Fruit fly (Drosophila melanogaster) S2 (cell line): ENCODE data around the gene CG17321.

ENCODE experiments used
- CG8478 ChIP-seq: fragments of >200 bp; optimal IDR thresholded peaks from 2 replicates; lab custom pipeline; 2018
- CTCF ChIP-seq, 2 experiments: fragments of >200 bp; optimal IDR thresholded peaks; 2 replicates each; lab custom pipeline; 2018

dm6 chr2L:18796446-18796845 lies 48.5 kb upstream of the CG17321 start:
- TF ChIP-seq CTCF (optimal IDR thresholded peaks at IDR 0.05; lab: Kevin White, UChicago) (no peak), CG8478 (lab: Kevin White, UChicago) (no peak)
